Fruit fly (Drosophila melanogaster) whole organism, embryonic: Measurements from ENCODE around the gene Rad17.

Experiments used
- Asciz ChIP-seq: fragments of 200-800 bp; sonication (Bioruptor generic); optimal IDR thresholded peaks from 2 replicates; lab custom pipeline; 2017; ENCODE audit warnings: missing biosample characterization, mild to moderate bottlenecking, missing genetic modification characterization, missing genetic modification reagents
- Atf3 ChIP-seq: fragments of 200-800 bp; sonication (Bioruptor generic); optimal IDR thresholded peaks from 3 replicates; lab custom pipeline; 2016; ENCODE audit warnings: missing biosample characterization, missing genetic modification characterization
- CG10147 ChIP-seq: fragments of 200-800 bp; sonication (Bioruptor generic); optimal IDR thresholded peaks from 2 replicates; lab custom pipeline; 2019; ENCODE audit warnings: missing biosample characterization, mild to moderate bottlenecking, missing genetic modification characterization, moderate library complexity
- CG10209 ChIP-seq: fragments of 200-800 bp; sonication (Bioruptor generic); optimal IDR thresholded peaks from 3 replicates; lab custom pipeline; 2017; ENCODE audit warnings: missing biosample characterization, mild to moderate bottlenecking, missing genetic modification characterization, missing genetic modification reagents
- CG1024 ChIP-seq: fragments of 200-800 bp; sonication (Bioruptor generic); IDR thresholded peaks from 2 replicates; pipeline ENCODE4 v1.3.6; 2022; ENCODE audit warnings: missing biosample characterization, missing genetic modification characterization
- CG11093 ChIP-seq: fragments of 200-800 bp; sonication (Bioruptor generic); IDR thresholded peaks from 3 replicates; pipeline ENCODE4 v1.3.6; 2022; ENCODE audit warnings: missing biosample characterization, missing genetic modification characterization
- CG11723 ChIP-seq: fragments of 200-800 bp; sonication (Bioruptor generic); optimal IDR thresholded peaks from 2 replicates; lab custom pipeline; 2017; ENCODE audit warnings: missing biosample characterization, mild to moderate bottlenecking, missing genetic modification characterization
- CG12236 ChIP-seq: fragments of 200-800 bp; sonication (Bioruptor generic); optimal IDR thresholded peaks from 2 replicates; lab custom pipeline; 2016; ENCODE audit warnings: missing biosample characterization, missing genetic modification characterization
- CG13296 ChIP-seq: fragments of 200-800 bp; sonication (Bioruptor generic); optimal IDR thresholded peaks from 3 replicates; lab custom pipeline; 2018; ENCODE audit warnings: missing biosample characterization, mild to moderate bottlenecking, missing genetic modification characterization
- CG15479 ChIP-seq: fragments of 200-800 bp; sonication (Bioruptor generic); optimal IDR thresholded peaks from 3 replicates; lab custom pipeline; 2019; ENCODE audit warnings: missing biosample characterization, mild to moderate bottlenecking, missing genetic modification characterization, moderate library complexity
- CG17186 ChIP-seq: fragments of 200-800 bp; sonication (Bioruptor generic); optimal IDR thresholded peaks from 3 replicates; lab custom pipeline; 2017; ENCODE audit warnings: missing biosample characterization, missing genetic modification reagents, missing genetic modification characterization
- CG17328 ChIP-seq: fragments of 200-800 bp; sonication (Bioruptor generic); IDR thresholded peaks from 2 replicates; pipeline ENCODE4 v1.3.6; 2022; ENCODE audit warnings: missing biosample characterization, missing genetic modification characterization
- CG3065 ChIP-seq: fragments of 200-800 bp; sonication (Bioruptor generic); optimal IDR thresholded peaks from 2 replicates; lab custom pipeline; 2016; ENCODE audit warnings: missing biosample characterization, missing genetic modification characterization
- CG32767 ChIP-seq: fragments of 200-800 bp; sonication (Bioruptor generic); IDR thresholded peaks from 2 replicates; pipeline ENCODE4 v1.3.6; 2022; ENCODE audit warnings: missing biosample characterization, missing genetic modification characterization
- CG34422 ChIP-seq: fragments of 200-800 bp; sonication (Bioruptor generic); IDR thresholded peaks from 3 replicates; pipeline ENCODE4 v1.3.6; 2022; ENCODE audit warnings: missing biosample characterization, missing genetic modification characterization
- CG4404 ChIP-seq: fragments of 200-800 bp; sonication (Bioruptor generic); IDR thresholded peaks from 2 replicates; pipeline ENCODE4 v1.3.6; 2022; ENCODE audit warnings: missing biosample characterization, missing genetic modification characterization
- CG4424 ChIP-seq: fragments of 200-800 bp; sonication (Bioruptor generic); optimal IDR thresholded peaks from 3 replicates; lab custom pipeline; 2016; ENCODE audit warnings: missing biosample characterization, missing genetic modification characterization
- CG4854 ChIP-seq: fragments of 200-800 bp; sonication (Bioruptor generic); optimal IDR thresholded peaks from 2 replicates; lab custom pipeline; 2016; ENCODE audit warnings: missing biosample characterization, missing genetic modification characterization, inconsistent platforms
- CG5953 ChIP-seq: fragments of 200-800 bp; sonication (Bioruptor generic); IDR thresholded peaks from 2 replicates; pipeline ENCODE4 v1.3.6; 2022; ENCODE audit warnings: missing biosample characterization, missing genetic modification characterization
- CG6689 ChIP-seq: fragments of 200-800 bp; sonication (Bioruptor generic); IDR thresholded peaks from 2 replicates; pipeline ENCODE4 v1.3.6; 2022; ENCODE audit warnings: missing biosample characterization, missing genetic modification characterization
- CG7987 ChIP-seq: fragments of 200-800 bp; sonication (Bioruptor generic); optimal IDR thresholded peaks from 2 replicates; lab custom pipeline; 2018; ENCODE audit warnings: missing biosample characterization, mild to moderate bottlenecking, missing genetic modification characterization, moderate library complexity
- CG8388 ChIP-seq: fragments of 200-800 bp; sonication (Bioruptor generic); optimal IDR thresholded peaks from 2 replicates; lab custom pipeline; 2019; ENCODE audit warnings: missing biosample characterization, mild to moderate bottlenecking, missing genetic modification characterization, moderate library complexity
- CG9727 ChIP-seq: fragments of 200-800 bp; sonication (Bioruptor generic); optimal IDR thresholded peaks from 3 replicates; lab custom pipeline; 2017; ENCODE audit warnings: missing biosample characterization, mild to moderate bottlenecking, missing genetic modification characterization
- CoRest ChIP-seq: fragments of 200-800 bp; sonication (Bioruptor generic); optimal IDR thresholded peaks from 3 replicates; lab custom pipeline; 2018; ENCODE audit warnings: missing biosample characterization, mild to moderate bottlenecking, missing genetic modification characterization, moderate library complexity
- CrebB ChIP-seq: fragments of 200-800 bp; sonication (Bioruptor generic); optimal IDR thresholded peaks from 3 replicates; lab custom pipeline; 2018; ENCODE audit warnings: missing biosample characterization, mild to moderate bottlenecking, missing genetic modification characterization
- Eip74EF ChIP-seq, 2 experiments: fragments of 200-800 bp in 1 of 2; fragments of >200 bp in 1 of 2; sonication (Bioruptor generic) in 1 of 2; optimal IDR thresholded peaks; 2 replicates each; lab custom pipeline; 2017 to 2019; ENCODE audit warnings: missing biosample characterization in 2 of 2, missing genetic modification characterization in 2 of 2, mild to moderate bottlenecking in 1 of 2, moderate library complexity in 1 of 2
- Fer1 ChIP-seq: fragments of 200-800 bp; sonication (Bioruptor generic); optimal IDR thresholded peaks from 2 replicates; lab custom pipeline; 2017; ENCODE audit warnings: missing biosample characterization, mild to moderate bottlenecking, missing genetic modification characterization
- Hand ChIP-seq: fragments of 200-800 bp; sonication (Bioruptor generic); optimal IDR thresholded peaks from 2 replicates; lab custom pipeline; 2017; ENCODE audit warnings: mild to moderate bottlenecking, missing biosample characterization, missing genetic modification reagents, missing genetic modification characterization
- Hmr ChIP-seq: fragments of 200-800 bp; sonication (Bioruptor generic); optimal IDR thresholded peaks from 3 replicates; lab custom pipeline; 2017; ENCODE audit warnings: mild to moderate bottlenecking, missing biosample characterization, missing genetic modification reagents, missing genetic modification characterization
- Hr3 ChIP-seq: fragments of 200-800 bp; sonication (Bioruptor generic); optimal IDR thresholded peaks from 3 replicates; lab custom pipeline; 2016; ENCODE audit warnings: missing biosample characterization, missing genetic modification characterization
- Hsf ChIP-seq: fragments of 200-800 bp; sonication (Bioruptor generic); optimal IDR thresholded peaks from 3 replicates; lab custom pipeline; 2016; ENCODE audit warnings: missing biosample characterization, missing genetic modification characterization
- Lim3 ChIP-seq: fragments of 200-800 bp; sonication (Bioruptor generic); IDR thresholded peaks from 2 replicates; pipeline ENCODE4 v1.3.6; 2022; ENCODE audit warnings: missing biosample characterization, missing genetic modification characterization
- NC2β ChIP-seq: fragments of 200-800 bp; sonication (Bioruptor generic); optimal IDR thresholded peaks from 2 replicates; lab custom pipeline; 2016; ENCODE audit warnings: missing biosample characterization, missing genetic modification characterization
- Rfx ChIP-seq: fragments of 200-800 bp; sonication (Bioruptor generic); IDR thresholded peaks from 2 replicates; pipeline ENCODE4 v1.3.6; 2022; ENCODE audit warnings: missing biosample characterization, missing genetic modification characterization
- Sox102F ChIP-seq: fragments of 200-800 bp; sonication (Bioruptor generic); optimal IDR thresholded peaks from 2 replicates; lab custom pipeline; 2018; ENCODE audit warnings: missing biosample characterization, mild to moderate bottlenecking, missing genetic modification characterization, moderate library complexity
- Sry-β ChIP-seq: fragments of 200-800 bp; sonication (Bioruptor generic); optimal IDR thresholded peaks from 2 replicates; lab custom pipeline; 2018; ENCODE audit warnings: missing biosample characterization, mild to moderate bottlenecking, missing genetic modification characterization, moderate library complexity
- ash1 ChIP-seq: fragments of 200-800 bp; sonication (Bioruptor generic); optimal IDR thresholded peaks from 2 replicates; lab custom pipeline; 2018; ENCODE audit warnings: missing biosample characterization, mild to moderate bottlenecking, missing genetic modification characterization
- br ChIP-seq: fragments of >200 bp; optimal IDR thresholded peaks from 2 replicates; lab custom pipeline; 2017
- cato ChIP-seq: fragments of 200-800 bp; sonication (Bioruptor generic); optimal IDR thresholded peaks from 2 replicates; lab custom pipeline; 2016; ENCODE audit warnings: missing biosample characterization, missing genetic modification characterization, borderline replicate concordance
- chn ChIP-seq: fragments of 200-800 bp; sonication (Bioruptor generic); optimal IDR thresholded peaks from 2 replicates; lab custom pipeline; 2016; ENCODE audit warnings: missing biosample characterization, missing genetic modification characterization
- fru ChIP-seq: fragments of >200 bp; optimal IDR thresholded peaks from 2 replicates; lab custom pipeline; 2017
- gsb-n ChIP-seq: fragments of 200-800 bp; sonication (Bioruptor generic); optimal IDR thresholded peaks from 3 replicates; lab custom pipeline; 2018; ENCODE audit warnings: missing biosample characterization, mild to moderate bottlenecking, missing genetic modification characterization
- lab ChIP-seq: fragments of 200-800 bp; sonication (Bioruptor generic); optimal IDR thresholded peaks from 3 replicates; lab custom pipeline; 2017; ENCODE audit warnings: missing biosample characterization, missing genetic modification characterization, mild to moderate bottlenecking, moderate library complexity, missing genetic modification reagents
- oc ChIP-seq: fragments of 200-800 bp; sonication (Bioruptor generic); optimal IDR thresholded peaks from 2 replicates; lab custom pipeline; 2018; ENCODE audit warnings: missing biosample characterization, mild to moderate bottlenecking, missing genetic modification characterization, moderate library complexity
- otp ChIP-seq: fragments of 200-800 bp; sonication (Bioruptor generic); IDR thresholded peaks from 3 replicates; pipeline ENCODE4, ENCODE4 v1.3.6; 2022; ENCODE audit warnings: missing biosample characterization, missing genetic modification characterization
- pan ChIP-seq, 4 experiments: fragments of >200 bp in 3 of 4; fragments of 200-800 bp in 1 of 4; sonication (Bioruptor generic) in 1 of 4; optimal IDR thresholded peaks in 3 of 4; IDR thresholded peaks in 1 of 4; 2 replicates each; pipeline versions ENCODE4 v1.3.6 to Lab custom; 2017 to 2022; ENCODE audit warnings: missing biosample characterization in 2 of 4, missing genetic modification characterization in 2 of 4, mixed read lengths in 1 of 4
- phol ChIP-seq: fragments of 200-800 bp; sonication (Bioruptor generic); optimal IDR thresholded peaks from 3 replicates; lab custom pipeline; 2018; ENCODE audit warnings: missing biosample characterization, mild to moderate bottlenecking, missing genetic modification characterization, moderate library complexity
- schlank ChIP-seq: fragments of 200-800 bp; sonication (Bioruptor generic); optimal IDR thresholded peaks from 2 replicates; lab custom pipeline; 2018; ENCODE audit warnings: missing biosample characterization, mild to moderate bottlenecking, missing genetic modification characterization
- slbo ChIP-seq: fragments of 200-800 bp; sonication (Bioruptor generic); IDR thresholded peaks from 2 replicates; pipeline ENCODE4 v1.3.6; 2022; ENCODE audit warnings: missing biosample characterization, missing genetic modification characterization
- vvl ChIP-seq: fragments of 200-800 bp; sonication (Bioruptor generic); IDR thresholded peaks from 2 replicates; pipeline ENCODE4 v1.3.6; 2022; ENCODE audit warnings: missing biosample characterization, missing genetic modification characterization
- wor ChIP-seq: fragments of 200-800 bp; sonication (Bioruptor generic); IDR thresholded peaks from 2 replicates; pipeline ENCODE4 v1.3.6; 2022; ENCODE audit warnings: missing biosample characterization, missing genetic modification characterization

The Rad17 gene

DNA sequence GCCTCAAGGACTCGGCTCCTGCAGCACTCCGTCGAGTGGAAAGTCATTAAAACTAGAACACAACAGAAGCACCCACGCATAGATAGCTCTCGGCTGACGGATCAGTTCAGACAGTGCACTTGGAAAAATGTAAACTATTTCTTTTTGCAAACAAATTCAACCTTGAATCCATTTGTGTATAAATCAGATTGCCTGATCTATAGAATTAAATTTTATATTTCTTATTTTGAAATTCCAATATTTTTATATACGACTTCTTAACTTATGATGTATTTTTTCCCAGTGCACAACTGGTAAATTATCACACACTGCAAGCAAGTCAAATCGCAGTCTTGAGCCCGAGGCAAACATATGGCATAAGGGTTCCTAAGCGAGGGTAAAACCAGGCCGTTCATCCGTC lies 11.8 kb upstream of the Rad17 start (continued):
- TF ChIP-seq CG5953 (GFP tag; lab: Robert Waterston, UW) = no peak
- peak; percentile 20 for TF ChIP-seq Sry-β
- no peak for TF ChIP-seq CG17186 (GFP tag; lab: Kevin White, UChicago)
- TF ChIP-seq phol (tag; lab: Kevin White, UChicago) = peak; percentile 79
- peak; percentile 93 for TF ChIP-seq CG4404 (GFP tag; lab: Robert Waterston, UW)
- TF ChIP-seq ash1 (GFP tag; lab: Kevin White, UChicago) = no peak
- peak; percentile 63; the same call in 1 of the 3 replicates for TF ChIP-seq CG11093 (GFP tag; lab: Robert Waterston, UW)
- peak; percentile 62 for TF ChIP-seq CG15479 (GFP tag; lab: Kevin White, UChicago)
- TF ChIP-seq CG32767 = peak; percentile 57; the same call in 1 of the 2 replicates
- TF ChIP-seq lab (GFP tag; lab: Kevin White, UChicago) = no peak
- peak; percentile 66 for TF ChIP-seq CG8388 (GFP tag; lab: Kevin White, UChicago)
- peak; percentile 76 for TF ChIP-seq gsb-n (tag; lab: Kevin White, UChicago)
- TF ChIP-seq Fer1 = peak; percentile 1
- no peak for TF ChIP-seq slbo
- TF ChIP-seq Rfx (GFP tag; lab: Robert Waterston, UW) = peak; percentile 29; the same call in 1 of the 2 replicates
- no peak for TF ChIP-seq br (lab: Kevin White, UChicago)
- peak; percentile 76 for TF ChIP-seq CG6689
- TF ChIP-seq cato (GFP tag; lab: Kevin White, UChicago) = no peak
- TF ChIP-seq vvl (GFP tag; lab: Robert Waterston, UW) = peak; percentile 77
- TF ChIP-seq chn = peak; percentile 60
- TF ChIP-seq CrebB (tag; lab: Kevin White, UChicago) = no peak
- TF ChIP-seq fru = no peak
- TF ChIP-seq CG1024 = peak; percentile 61
- TF ChIP-seq NC2β (GFP tag; lab: Kevin White, UChicago) = peak; percentile 45
- peak; percentile 91 for TF ChIP-seq CG9727
- peak; percentile 34 for TF ChIP-seq CG4854 (GFP tag; lab: Kevin White, UChicago)
- TF ChIP-seq oc (tag; lab: Kevin White, UChicago) = no peak
- peak; percentile 29 for TF ChIP-seq CG3065 (GFP tag; lab: Kevin White, UChicago)
- peak; percentile 73 for TF ChIP-seq otp (GFP tag; lab: Robert Waterston, UW)
- no peak for TF ChIP-seq CG10147 (GFP tag; lab: Kevin White, UChicago)
- TF ChIP-seq Sox102F = peak; percentile 56
- no peak; the same call in 1 of the 2 replicates for TF ChIP-seq wor
- TF ChIP-seq Eip74EF (GFP tag; optimal IDR thresholded peaks at IDR 0.05; lab: Kevin White, UChicago) = peak in 1 of 2 experiments; percentile 0
- no peak for TF ChIP-seq pan (optimal IDR thresholded peaks at IDR 0.05; lab: Kevin White, UChicago)
- peak in 1 of 2 experiments; percentile 68 for TF ChIP-seq pan (GFP tag; optimal IDR thresholded peaks at IDR 0.05 in 1 of 2, IDR thresholded peaks at IDR 0.05 in 1 of 2)
- peak; percentile 24 for TF ChIP-seq Asciz (GFP tag; lab: Kevin White, UChicago)
- no peak for TF ChIP-seq Hand
- TF ChIP-seq Hsf (GFP tag; lab: Kevin White, UChicago) = peak; percentile 60
- TF ChIP-seq CoRest (tag; lab: Kevin White, UChicago) = peak; percentile 59
- peak; percentile 29 for TF ChIP-seq CG11723
- no peak for TF ChIP-seq CG34422 (GFP tag; lab: Robert Waterston, UW)
- no peak for TF ChIP-seq schlank (tag; lab: Kevin White, UChicago)
- peak; percentile 3 for TF ChIP-seq Atf3 (GFP tag; lab: Kevin White, UChicago)
- TF ChIP-seq CG17328 = peak; percentile 84
- TF ChIP-seq Lim3 (GFP tag; lab: Robert Waterston, UW) = no peak
- TF ChIP-seq CG13296 = no peak
- no peak for TF ChIP-seq Hmr (GFP tag; lab: Kevin White, UChicago)
- peak; percentile 59 for TF ChIP-seq CG10209
- no peak for TF ChIP-seq CG12236 (GFP tag; lab: Kevin White, UChicago)
- peak; percentile 81 for TF ChIP-seq CG4424 (GFP tag; lab: Kevin White, UChicago)
- no peak for TF ChIP-seq CG7987
- peak; percentile 33 for TF ChIP-seq Hr3
